Fruit fly (Drosophila melanogaster): ENCODE results near the gene emb.

Gene emb

DNA sequence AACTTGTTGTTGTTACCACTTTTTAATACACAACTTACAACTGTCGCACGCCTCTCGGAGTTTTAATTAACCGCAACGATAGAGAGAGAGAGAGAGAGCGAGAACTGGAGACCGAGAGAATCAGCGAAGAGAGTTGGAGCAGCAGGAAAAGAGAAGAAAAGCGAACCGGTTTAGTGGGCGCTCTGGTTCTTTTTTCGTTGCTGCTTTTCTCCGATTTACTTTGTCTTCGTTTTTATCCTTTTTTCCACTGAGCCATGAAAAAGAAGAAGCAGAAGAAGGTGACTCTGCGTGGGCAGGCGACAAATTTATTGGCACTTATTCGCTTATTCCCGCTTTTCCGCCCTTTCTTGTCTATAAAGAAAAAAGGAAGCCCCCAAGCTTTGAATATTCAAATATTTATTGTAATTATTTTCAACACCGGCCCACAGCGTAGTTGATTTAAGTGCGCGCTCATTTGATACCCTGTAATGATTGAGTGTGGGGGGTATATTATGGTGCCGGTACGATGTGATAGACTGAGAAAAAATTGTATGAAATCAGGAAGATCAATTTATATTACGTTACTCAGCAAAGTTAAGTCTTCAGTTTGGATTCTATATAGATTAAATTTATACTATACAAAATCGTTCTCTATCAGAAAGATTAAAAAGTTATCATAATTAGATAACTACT, 17.0 kb downstream of the emb start:
- TF ChIP-seq CG4360 (GFP tag; IDR thresholded peaks at IDR 0.05) (0 out of 2 replicates have a peak, but pooled peaks have one; percentile 28), dm (GFP tag; optimal IDR thresholded peaks at IDR 0.05) (no peak), nom (GFP tag; optimal IDR thresholded peaks at IDR 0.05) (peak; percentile 92), HLH4C (GFP tag; IDR thresholded peaks at IDR 0.05; ENCODE audit: partially characterized antibody) (no peak), CG17328 (GFP tag; IDR thresholded peaks at IDR 0.05) (no peak), CG11504 (tag; optimal IDR thresholded peaks at IDR 0.05) (peak; percentile 34), HmgD (GFP tag; optimal IDR thresholded peaks at IDR 0.05) (no peak), CG9797 (GFP tag; optimal IDR thresholded peaks at IDR 0.05) (no peak), CG7839 (tag; optimal IDR thresholded peaks at IDR 0.05) (peak; percentile 7), GATAe (GFP tag; conservative IDR thresholded peaks at IDR 0.05) (no peak), Med (GFP tag) (peak; percentile 62), sens (GFP tag) (peak; percentile 77), pb (GFP tag; optimal IDR thresholded peaks at IDR 0.05) (no peak), Jarid2 (GFP tag; optimal IDR thresholded peaks at IDR 0.05) (no peak), CG17829 (tag; optimal IDR thresholded peaks at IDR 0.05) (no peak), Usf (GFP tag; optimal IDR thresholded peaks at IDR 0.05) (no peak), en (GFP tag; optimal IDR thresholded peaks at IDR 0.05) (no peak), CG11398 (GFP tag; optimal IDR thresholded peaks at IDR 0.05) (no peak), Trl (optimal IDR thresholded peaks at IDR 0.05) (peak; percentile 78), Trl (GFP tag; optimal IDR thresholded peaks at IDR 0.05) (no peak), ttk (GFP tag; IDR thresholded peaks at IDR 0.05) (no peak), Elba2 (GFP tag; optimal IDR thresholded peaks at IDR 0.05) (no peak), br (optimal IDR thresholded peaks at IDR 0.05) (no peak), fru (optimal IDR thresholded peaks at IDR 0.05) (no peak), tx (GFP tag; optimal IDR thresholded peaks at IDR 0.05) (no peak), PHDP (tag; optimal IDR thresholded peaks at IDR 0.05) (peak; percentile 11), grau (tag; optimal IDR thresholded peaks at IDR 0.05) (peak; percentile 8), jumu (GFP tag; optimal IDR thresholded peaks at IDR 0.05) (no peak), CG34224 (GFP tag; IDR thresholded peaks at IDR 0.05; ENCODE audit: partially characterized antibody) (no peak), Dip3 (GFP tag; optimal IDR thresholded peaks at IDR 0.05) (no peak), h (optimal IDR thresholded peaks at IDR 0.05) (no peak), ap (GFP tag; IDR thresholded peaks at IDR 0.05) (no peak), CrebB (tag; optimal IDR thresholded peaks at IDR 0.05) (no peak), CG12391 (tag; optimal IDR thresholded peaks at IDR 0.05) (peak; percentile 24), sqz (GFP tag; optimal IDR thresholded peaks at IDR 0.05) (no peak), ems (GFP tag; optimal IDR thresholded peaks at IDR 0.05) (no peak), CG31388 (GFP tag; optimal IDR thresholded peaks at IDR 0.05) (no peak), CG30403 (GFP tag; optimal IDR thresholded peaks at IDR 0.05) (peak; percentile 8), D19B (GFP tag; optimal IDR thresholded peaks at IDR 0.05) (peak; percentile 75), yki (optimal IDR thresholded peaks at IDR 0.05) (peak; percentile 14), sc (optimal IDR thresholded peaks at IDR 0.05) (no peak), sc (GFP tag; optimal IDR thresholded peaks at IDR 0.05) (no peak), CG11456 (GFP tag; IDR thresholded peaks at IDR 0.05) (no peak), Rfx (GFP tag; IDR thresholded peaks at IDR 0.05) (peak; percentile 27; the same call in 1 of the 2 replicates), bsh (GFP tag; optimal IDR thresholded peaks at IDR 0.05) (no peak), Myb (GFP tag; optimal IDR thresholded peaks at IDR 0.05) (no peak), CG2875 (GFP tag; optimal IDR thresholded peaks at IDR 0.05) (no peak), chm (GFP tag; IDR thresholded peaks at IDR 0.05) (peak; percentile 31; the same call in 1 of the 2 replicates), row (GFP tag; IDR thresholded peaks at IDR 0.05) (peak; percentile 42; the same call in 2 of the 3 replicates), CG12659 (GFP tag; optimal IDR thresholded peaks at IDR 0.05) (peak; percentile 3), gem (tag; optimal IDR thresholded peaks at IDR 0.05) (peak; percentile 45), kni (GFP tag; optimal IDR thresholded peaks at IDR 0.05) (peak; percentile 10), ham (GFP tag; IDR thresholded peaks at IDR 0.05) (no peak)
